Worm (Caenorhabditis elegans) whole organism, L2 larva: ENCODE results near the gene srsx-30.

ENCODE experiments used
- C34F6.9 ChIP-seq: fragments of 150-350 bp; optimal IDR thresholded peaks from 2 replicates; lab custom pipeline; 2014; ENCODE audit warnings: missing biosample characterization, missing genetic modification characterization
- F13H6.1 ChIP-seq: sonication (generic microtip); optimal IDR thresholded peaks from 2 replicates; lab custom pipeline; 2016; ENCODE audit warnings: missing genetic modification characterization, missing compliant biosample characterization
- R02D3.7 ChIP-seq: fragments of 150-350 bp; optimal IDR thresholded peaks from 2 replicates; lab custom pipeline; 2014; ENCODE audit warnings: missing biosample characterization, missing genetic modification characterization
- Y55F3AM.14 ChIP-seq: fragments of 200-800 bp; sonication (Bioruptor generic); optimal IDR thresholded peaks from 2 replicates; lab custom pipeline; 2018; ENCODE audit warnings: mild to moderate bottlenecking, missing genetic modification characterization, missing compliant biosample characterization
- ZK546.5 ChIP-seq: sonication (generic microtip); optimal IDR thresholded peaks from 2 replicates; lab custom pipeline; 2017; ENCODE audit warnings: missing biosample characterization, missing genetic modification characterization
- alr-1 ChIP-seq: fragments of 150-350 bp; optimal IDR thresholded peaks from 2 replicates; lab custom pipeline; 2014; ENCODE audit warnings: missing biosample characterization, missing genetic modification characterization
- aly-2 ChIP-seq: fragments of 150-350 bp; optimal IDR thresholded peaks from 2 replicates; lab custom pipeline; 2014; ENCODE audit warnings: missing biosample characterization, missing genetic modification characterization
- ama-1 ChIP-seq: fragments of 150-350 bp; optimal IDR thresholded peaks from 2 replicates; lab custom pipeline; 2018; ENCODE audit warnings: inconsistent platforms
- blmp-1 ChIP-seq: sonication (generic microtip); optimal IDR thresholded peaks from 2 replicates; lab custom pipeline; 2017; ENCODE audit warnings: missing genetic modification characterization, mild to moderate bottlenecking, missing compliant biosample characterization, antibody characterized with exemption, moderate library complexity; ENCODE audit not compliant: insufficient read depth
- ceh-16 ChIP-seq: fragments of 150-350 bp; optimal IDR thresholded peaks from 2 replicates; lab custom pipeline; 2014; ENCODE audit warnings: missing biosample characterization, missing genetic modification characterization
- ceh-82 ChIP-seq: fragments of 150-350 bp; optimal IDR thresholded peaks from 2 replicates; lab custom pipeline; 2014; ENCODE audit warnings: missing biosample characterization, missing genetic modification characterization
- crh-2 ChIP-seq: sonication (generic microtip); optimal IDR thresholded peaks from 2 replicates; lab custom pipeline; 2017; ENCODE audit warnings: missing biosample characterization, missing genetic modification characterization
- dmd-4 ChIP-seq: sonication (generic microtip); optimal IDR thresholded peaks from 2 replicates; lab custom pipeline; 2017; ENCODE audit warnings: missing biosample characterization, missing genetic modification characterization
- egl-27 ChIP-seq: sonication (generic microtip); optimal IDR thresholded peaks from 3 replicates; lab custom pipeline; 2017; ENCODE audit warnings: missing biosample characterization, missing genetic modification reagents, missing genetic modification characterization
- elt-1 ChIP-seq: fragments of 150-350 bp; optimal IDR thresholded peaks from 2 replicates; lab custom pipeline; 2014; ENCODE audit warnings: missing biosample characterization, missing genetic modification characterization
- elt-3 ChIP-seq: sonication (generic microtip); optimal IDR thresholded peaks from 2 replicates; lab custom pipeline; 2017; ENCODE audit warnings: missing biosample characterization, missing genetic modification characterization
- fos-1 ChIP-seq: fragments of 150-350 bp; optimal IDR thresholded peaks from 2 replicates; lab custom pipeline; 2014; ENCODE audit warnings: missing biosample characterization, missing genetic modification characterization
- gmeb-1 ChIP-seq: fragments of 150-350 bp; optimal IDR thresholded peaks from 2 replicates; lab custom pipeline; 2014; ENCODE audit warnings: missing biosample characterization, missing genetic modification characterization
- lin-11 ChIP-seq: fragments of 150-350 bp; sonication (generic microtip); optimal IDR thresholded peaks from 2 replicates; lab custom pipeline; 2014; ENCODE audit warnings: missing biosample characterization, missing genetic modification characterization, inconsistent platforms, mixed read lengths
- lin-13 ChIP-seq: fragments of 150-350 bp; optimal IDR thresholded peaks from 2 replicates; lab custom pipeline; 2014; ENCODE audit warnings: missing biosample characterization, missing genetic modification reagents, missing genetic modification characterization
- lin-39 ChIP-seq: fragments of 150-350 bp; optimal IDR thresholded peaks from 2 replicates; lab custom pipeline; 2014; ENCODE audit warnings: missing biosample characterization, missing genetic modification reagents, missing genetic modification characterization
- lsy-2 ChIP-seq, 2 experiments: fragments of 150-350 bp in 1 of 2; sonication (generic microtip) in 1 of 2; optimal IDR thresholded peaks; 2 replicates each; lab custom pipeline; 2014 to 2017; ENCODE audit warnings: missing biosample characterization in 2 of 2, missing genetic modification characterization in 2 of 2
- mab-5 ChIP-seq: fragments of 150-350 bp; optimal IDR thresholded peaks from 2 replicates; lab custom pipeline; 2014; ENCODE audit warnings: missing biosample characterization, missing genetic modification characterization
- mbf-1 ChIP-seq: sonication (generic microtip); optimal IDR thresholded peaks from 2 replicates; lab custom pipeline; 2017; ENCODE audit warnings: missing biosample characterization, missing genetic modification characterization
- mdl-1 ChIP-seq, 2 experiments: fragments of 150-350 bp in 1 of 2; sonication (generic microtip) in 1 of 2; optimal IDR thresholded peaks; 2 replicates each; lab custom pipeline; 2017; ENCODE audit warnings: missing biosample characterization in 2 of 2, missing genetic modification characterization in 2 of 2
- nhr-10 ChIP-seq: sonication (generic microtip); optimal IDR thresholded peaks from 2 replicates; lab custom pipeline; 2017; ENCODE audit warnings: missing biosample characterization, missing genetic modification characterization
- nhr-11 ChIP-seq: fragments of 150-350 bp; optimal IDR thresholded peaks from 2 replicates; lab custom pipeline; 2014; ENCODE audit warnings: missing biosample characterization, missing genetic modification characterization
- nhr-12 ChIP-seq: fragments of 150-350 bp; optimal IDR thresholded peaks from 2 replicates; lab custom pipeline; 2014; ENCODE audit warnings: missing biosample characterization, missing genetic modification characterization
- nhr-129 ChIP-seq: fragments of 150-350 bp; optimal IDR thresholded peaks from 2 replicates; lab custom pipeline; 2014; ENCODE audit warnings: missing biosample characterization, missing genetic modification characterization
- nhr-21 ChIP-seq: fragments of 150-350 bp; optimal IDR thresholded peaks from 2 replicates; lab custom pipeline; 2014; ENCODE audit warnings: missing biosample characterization, missing genetic modification characterization
- nhr-23 ChIP-seq: fragments of 150-350 bp; optimal IDR thresholded peaks from 2 replicates; lab custom pipeline; 2014; ENCODE audit warnings: missing biosample characterization, missing genetic modification reagents, missing genetic modification characterization
- nhr-237 ChIP-seq: fragments of 150-350 bp; optimal IDR thresholded peaks from 2 replicates; lab custom pipeline; 2014; ENCODE audit warnings: missing biosample characterization, missing genetic modification characterization
- nhr-25 ChIP-seq: fragments of 150-350 bp; sonication (generic microtip); optimal IDR thresholded peaks from 3 replicates; lab custom pipeline; 2014; ENCODE audit warnings: missing biosample characterization, missing genetic modification characterization
- nhr-6 ChIP-seq: fragments of 150-350 bp; optimal IDR thresholded peaks from 2 replicates; lab custom pipeline; 2014; ENCODE audit warnings: missing biosample characterization, missing genetic modification characterization
- nhr-77 ChIP-seq: fragments of 150-350 bp; optimal IDR thresholded peaks from 2 replicates; lab custom pipeline; 2014; ENCODE audit warnings: missing biosample characterization, missing genetic modification characterization
- peb-1 ChIP-seq: fragments of 150-350 bp; optimal IDR thresholded peaks from 2 replicates; lab custom pipeline; 2014; ENCODE audit warnings: missing biosample characterization, missing genetic modification characterization
- sem-4 ChIP-seq: fragments of 150-350 bp; optimal IDR thresholded peaks from 2 replicates; lab custom pipeline; 2014; ENCODE audit warnings: missing biosample characterization, missing genetic modification reagents, missing genetic modification characterization
- skn-1 ChIP-seq: sonication (generic microtip); optimal IDR thresholded peaks from 2 replicates; lab custom pipeline; 2017; ENCODE audit warnings: missing biosample characterization, missing genetic modification characterization
- sma-3 ChIP-seq: sonication (generic microtip); optimal IDR thresholded peaks from 2 replicates; lab custom pipeline; 2016; ENCODE audit warnings: missing genetic modification reagents, missing genetic modification characterization, missing compliant biosample characterization
- sma-9 ChIP-seq, 2 experiments: fragments of 150-350 bp in 1 of 2; sonication (generic microtip) in 1 of 2; optimal IDR thresholded peaks; 2 replicates each; lab custom pipeline; 2014 to 2016; ENCODE audit warnings: missing genetic modification characterization in 2 of 2, mild to moderate bottlenecking in 1 of 2, missing biosample characterization in 1 of 2, missing compliant biosample characterization in 1 of 2, missing genetic modification reagents in 1 of 2, moderate library complexity in 1 of 2
- snpc-4 ChIP-seq: fragments of 150-350 bp; optimal IDR thresholded peaks from 2 replicates; lab custom pipeline; 2014; ENCODE audit warnings: missing biosample characterization, missing genetic modification characterization
- unc-39 ChIP-seq: fragments of 150-350 bp; optimal IDR thresholded peaks from 2 replicates; lab custom pipeline; 2014; ENCODE audit warnings: missing biosample characterization, missing genetic modification characterization
- unc-55 ChIP-seq: fragments of 150-350 bp; sonication (generic microtip); optimal IDR thresholded peaks from 3 replicates; lab custom pipeline; 2014; ENCODE audit warnings: missing biosample characterization, missing genetic modification reagents, missing genetic modification characterization
- unc-62 ChIP-seq: fragments of 150-350 bp; optimal IDR thresholded peaks from 2 replicates; lab custom pipeline; 2014; ENCODE audit warnings: missing biosample characterization, missing genetic modification reagents, missing genetic modification characterization
- zag-1 ChIP-seq: fragments of 150-350 bp; optimal IDR thresholded peaks from 2 replicates; lab custom pipeline; 2014; ENCODE audit warnings: missing biosample characterization, missing genetic modification characterization
- ztf-1 ChIP-seq: fragments of 200-800 bp; sonication (Bioruptor generic); conservative IDR thresholded peaks from 2 replicates; pipeline ENCODE4 v1.3.6; 2022; ENCODE audit warnings: missing genetic modification characterization, missing compliant biosample characterization
- ztf-11 ChIP-seq: sonication (generic microtip); optimal IDR thresholded peaks from 2 replicates; lab custom pipeline; 2017; ENCODE audit warnings: missing biosample characterization, missing genetic modification characterization
- ztf-4 ChIP-seq: fragments of 150-350 bp; optimal IDR thresholded peaks from 2 replicates; lab custom pipeline; 2014; ENCODE audit warnings: missing biosample characterization, missing genetic modification characterization

srsx-30 gene

ce11 chrV:10204863-10205338, 46.3 kb downstream of the srsx-30 start, which contains the start of the genes ZK856.19 and ZK856.11:
ZK856.19 (minus strand) TSS chrV:10204913.
ZK856.11 (minus strand) TSS chrV:10204938.
- TF ChIP-seq peb-1 (tag; lab: Kevin White, UChicago) (no peak), lin-13 (GFP tag; lab: Kevin White, UChicago) (peak; percentile 51), blmp-1 (tag; lab: Kevin White, UChicago) (no peak), unc-55 (GFP tag; lab: Kevin White, UChicago) (peak; percentile 72), nhr-21 (tag; lab: Kevin White, UChicago) (peak; percentile 41), nhr-25 (tag; lab: Kevin White, UChicago) (peak; percentile 66), egl-27 (tag; lab: Kevin White, UChicago) (no peak), nhr-77 (tag; lab: Kevin White, UChicago) (no peak), dmd-4 (tag; lab: Kevin White, UChicago) (no peak), nhr-11 (tag; lab: Kevin White, UChicago) (no peak), nhr-237 (tag; lab: Kevin White, UChicago) (no peak), F13H6.1 (tag; lab: Kevin White, UChicago) (no peak), ceh-82 (tag; lab: Kevin White, UChicago) (no peak), ztf-11 (tag; lab: Kevin White, UChicago) (no peak), nhr-12 (tag; lab: Kevin White, UChicago) (no peak), nhr-6 (tag; lab: Kevin White, UChicago) (no peak), sma-3 (GFP tag; lab: Kevin White, UChicago) (peak; percentile 62), unc-62 (GFP tag; lab: Kevin White, UChicago) (no peak), fos-1 (tag; lab: Kevin White, UChicago) (no peak), lsy-2 (tag; optimal IDR thresholded peaks at IDR 0.05; lab: Kevin White, UChicago) (peak; percentile 67 to 89), lin-39 (tag; lab: Kevin White, UChicago) (no peak), ZK546.5 (tag; lab: Kevin White, UChicago) (no peak), gmeb-1 (tag; lab: Kevin White, UChicago) (peak; percentile 80), mab-5 (tag; lab: Kevin White, UChicago) (peak; percentile 37), nhr-10 (tag; lab: Kevin White, UChicago) (no peak), zag-1 (no peak), sma-9 (GFP tag; optimal IDR thresholded peaks at IDR 0.05; lab: Kevin White, UChicago) (peak; percentile 41), sma-9 (tag; optimal IDR thresholded peaks at IDR 0.05; lab: Kevin White, UChicago) (no peak), ztf-4 (tag; lab: Kevin White, UChicago) (no peak), snpc-4 (tag; lab: Kevin White, UChicago) (no peak), skn-1 (tag; lab: Kevin White, UChicago) (no peak), mbf-1 (no peak), aly-2 (no peak), nhr-23 (tag; lab: Kevin White, UChicago) (no peak), mdl-1 (tag; optimal IDR thresholded peaks at IDR 0.05; lab: Kevin White, UChicago) (no peak), elt-1 (tag; lab: Kevin White, UChicago) (no peak), elt-3 (tag; lab: Kevin White, UChicago) (no peak), alr-1 (tag; lab: Kevin White, UChicago) (no peak), ceh-16 (tag; lab: Kevin White, UChicago) (no peak), Y55F3AM.14 (GFP tag; lab: Kevin White, UChicago) (no peak), C34F6.9 (tag; lab: Kevin White, UChicago) (peak; percentile 86), unc-39 (tag; lab: Kevin White, UChicago) (no peak), lin-11 (tag; lab: Kevin White, UChicago) (no peak), sem-4 (tag; lab: Kevin White, UChicago) (peak; percentile 21), nhr-129 (peak; percentile 43), ztf-1 (GFP tag; lab: Robert Waterston, UW) (no peak), crh-2 (peak; percentile 76), R02D3.7 (peak; percentile 52), ama-1 (peak; percentile 25)
